Fruit fly (Drosophila melanogaster): ENCODE measurements around the gene Lcp65Ae.

DNA sequence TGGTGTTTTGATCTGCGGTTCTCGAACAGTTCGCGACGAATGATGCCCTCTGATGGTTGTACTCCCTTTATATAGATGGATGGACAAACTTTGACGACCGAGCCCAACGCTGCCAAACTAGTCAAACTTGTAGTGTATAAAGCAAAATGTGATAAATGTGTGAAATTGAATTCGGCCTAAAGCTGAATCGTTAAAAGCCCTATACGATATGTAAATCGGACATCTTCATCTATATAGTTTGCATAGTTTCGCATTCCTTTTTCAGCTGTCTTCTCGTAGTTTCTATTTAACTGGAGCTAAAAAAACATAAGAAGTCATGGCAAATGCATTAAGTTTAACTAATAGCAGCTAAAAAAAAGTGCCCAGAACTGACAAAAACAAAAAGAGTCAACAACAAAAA, 4.4 kb downstream of the Lcp65Ae start, which contains the start of gene Lcp65Ag2:
- TF ChIP-seq CTCF (optimal IDR thresholded peaks at IDR 0.05): no peak
- no peak for TF ChIP-seq CG8478 (optimal IDR thresholded peaks at IDR 0.05)
